Fruit fly (Drosophila melanogaster) whole organism, embryonic: ENCODE measurements around the gene CG5096.

ENCODE experiments used
- Adf1 ChIP-seq: fragments of 200-800 bp; sonication (Bioruptor generic); IDR thresholded peaks from 2 replicates; pipeline ENCODE4 v1.3.6; 2022; ENCODE audit warnings: missing biosample characterization, missing genetic modification characterization
- Atf-2 ChIP-seq: fragments of 200-800 bp; sonication (Bioruptor generic); optimal IDR thresholded peaks from 2 replicates; lab custom pipeline; 2016; ENCODE audit warnings: missing biosample characterization, missing genetic modification characterization
- CG10209 ChIP-seq: fragments of 200-800 bp; sonication (Bioruptor generic); optimal IDR thresholded peaks from 3 replicates; lab custom pipeline; 2017; ENCODE audit warnings: missing biosample characterization, mild to moderate bottlenecking, missing genetic modification characterization, missing genetic modification reagents
- CG11093 ChIP-seq: fragments of 200-800 bp; sonication (Bioruptor generic); IDR thresholded peaks from 3 replicates; pipeline ENCODE4 v1.3.6; 2022; ENCODE audit warnings: missing biosample characterization, missing genetic modification characterization
- CG11696 ChIP-seq: fragments of 200-800 bp; sonication (Bioruptor generic); IDR thresholded peaks from 2 replicates; pipeline ENCODE4 v1.3.6; 2022; ENCODE audit warnings: missing biosample characterization, missing genetic modification characterization
- CG12071 ChIP-seq: fragments of 200-800 bp; sonication (Bioruptor generic); optimal IDR thresholded peaks from 3 replicates; lab custom pipeline; 2018; ENCODE audit warnings: missing biosample characterization, mild to moderate bottlenecking, missing genetic modification characterization
- CG12155 ChIP-seq: fragments of 200-800 bp; sonication (Bioruptor generic); optimal IDR thresholded peaks from 3 replicates; lab custom pipeline; 2016; ENCODE audit warnings: missing biosample characterization, missing genetic modification characterization
- CG12659 ChIP-seq: fragments of 200-800 bp; sonication (Bioruptor generic); optimal IDR thresholded peaks from 3 replicates; lab custom pipeline; 2017; ENCODE audit warnings: mild to moderate bottlenecking, missing biosample characterization, missing genetic modification reagents, missing genetic modification characterization
- CG18011 ChIP-seq: fragments of 200-800 bp; sonication (Bioruptor generic); optimal IDR thresholded peaks from 2 replicates; lab custom pipeline; 2017; ENCODE audit warnings: missing biosample characterization, missing genetic modification characterization, mild to moderate bottlenecking, moderate library complexity, missing genotype
- CG2129 ChIP-seq: fragments of 200-800 bp; sonication (Bioruptor generic); IDR thresholded peaks from 2 replicates; pipeline ENCODE4 v1.3.6; 2022; ENCODE audit warnings: missing biosample characterization, missing genetic modification characterization; ENCODE audit not compliant: partially characterized antibody
- CG31224 ChIP-seq: fragments of 200-800 bp; sonication (Bioruptor generic); IDR thresholded peaks from 2 replicates; pipeline ENCODE4 v1.3.6; 2022; ENCODE audit warnings: missing biosample characterization, missing genetic modification characterization
- CG31365 ChIP-seq: fragments of 200-800 bp; sonication (Bioruptor generic); optimal IDR thresholded peaks from 2 replicates; lab custom pipeline; 2018; ENCODE audit warnings: missing biosample characterization, mild to moderate bottlenecking, missing genetic modification characterization
- CG31441 ChIP-seq: fragments of 200-800 bp; sonication (Bioruptor generic); IDR thresholded peaks from 2 replicates; pipeline ENCODE4 v1.3.6; 2022; ENCODE audit warnings: missing biosample characterization, missing genetic modification characterization
- CG3726 ChIP-seq: fragments of 200-800 bp; sonication (Bioruptor generic); IDR thresholded peaks from 3 replicates; pipeline ENCODE4, ENCODE4 v1.3.6; 2022; ENCODE audit warnings: missing biosample characterization, missing genetic modification characterization
- CG3838 ChIP-seq: fragments of 200-800 bp; sonication (Bioruptor generic); optimal IDR thresholded peaks from 3 replicates; lab custom pipeline; 2016; ENCODE audit warnings: missing biosample characterization, missing genetic modification characterization
- CG7786 ChIP-seq: fragments of 200-800 bp; sonication (Bioruptor generic); optimal IDR thresholded peaks from 2 replicates; lab custom pipeline; 2016; ENCODE audit warnings: missing biosample characterization, missing genetic modification characterization
- Dip2 ChIP-seq: fragments of 200-800 bp; sonication (Bioruptor generic); IDR thresholded peaks from 2 replicates; pipeline ENCODE4 v1.3.6; 2022; ENCODE audit warnings: missing biosample characterization, missing genetic modification characterization
- Drgx ChIP-seq: fragments of 200-800 bp; sonication (Bioruptor generic); IDR thresholded peaks from 2 replicates; pipeline ENCODE4 v1.3.6; 2022; ENCODE audit warnings: missing biosample characterization, missing genetic modification characterization
- ERR ChIP-seq: fragments of 200-800 bp; sonication (Bioruptor generic); optimal IDR thresholded peaks from 2 replicates; lab custom pipeline; 2016; ENCODE audit warnings: missing biosample characterization, missing genetic modification characterization
- Eip74EF ChIP-seq, 2 experiments: fragments of 200-800 bp in 1 of 2; fragments of >200 bp in 1 of 2; sonication (Bioruptor generic) in 1 of 2; optimal IDR thresholded peaks; 2 replicates each; lab custom pipeline; 2017 to 2019; ENCODE audit warnings: missing biosample characterization in 2 of 2, missing genetic modification characterization in 2 of 2, mild to moderate bottlenecking in 1 of 2, moderate library complexity in 1 of 2
- GATAe ChIP-seq: fragments of 200-800 bp; sonication (Bioruptor generic); conservative IDR thresholded peaks from 2 replicates; pipeline ENCODE4 v1.3.6; 2022; ENCODE audit warnings: missing biosample characterization, missing genetic modification characterization
- HmgZ ChIP-seq: fragments of 200-800 bp; sonication (Bioruptor generic); optimal IDR thresholded peaks from 2 replicates; lab custom pipeline; 2018; ENCODE audit warnings: missing biosample characterization, mild to moderate bottlenecking, missing genetic modification characterization
- Hr3 ChIP-seq: fragments of 200-800 bp; sonication (Bioruptor generic); optimal IDR thresholded peaks from 3 replicates; lab custom pipeline; 2016; ENCODE audit warnings: missing biosample characterization, missing genetic modification characterization
- Kr ChIP-seq: fragments of 200-800 bp; sonication (Bioruptor generic); optimal IDR thresholded peaks from 2 replicates; lab custom pipeline; 2017; ENCODE audit warnings: missing biosample characterization, mild to moderate bottlenecking, missing genetic modification characterization
- Nf-YB ChIP-seq: fragments of 200-800 bp; sonication (Bioruptor generic); optimal IDR thresholded peaks from 3 replicates; lab custom pipeline; 2019; ENCODE audit warnings: missing biosample characterization, mild to moderate bottlenecking, missing genetic modification characterization, moderate library complexity
- NfI ChIP-seq: fragments of 200-800 bp; sonication (Bioruptor generic); optimal IDR thresholded peaks from 3 replicates; lab custom pipeline; 2018; ENCODE audit warnings: missing biosample characterization, mild to moderate bottlenecking, missing genetic modification characterization, moderate library complexity
- Poxn ChIP-seq: fragments of 200-800 bp; sonication (Bioruptor generic); IDR thresholded peaks from 2 replicates; pipeline ENCODE4 v1.3.6; 2022; ENCODE audit warnings: missing biosample characterization, missing genetic modification characterization
- Sox102F ChIP-seq: fragments of 200-800 bp; sonication (Bioruptor generic); optimal IDR thresholded peaks from 2 replicates; lab custom pipeline; 2018; ENCODE audit warnings: missing biosample characterization, mild to moderate bottlenecking, missing genetic modification characterization, moderate library complexity
- Ssrp ChIP-seq: fragments of 200-800 bp; sonication (Bioruptor generic); optimal IDR thresholded peaks from 2 replicates; lab custom pipeline; 2018; ENCODE audit warnings: missing biosample characterization, mild to moderate bottlenecking, missing genetic modification characterization, moderate library complexity
- Tbp ChIP-seq: fragments of >200 bp; optimal IDR thresholded peaks from 2 replicates; lab custom pipeline; 2018; ENCODE audit warnings: missing biosample characterization, missing genetic modification characterization
- al ChIP-seq: fragments of 200-800 bp; sonication (Bioruptor generic); IDR thresholded peaks from 2 replicates; pipeline ENCODE4 v1.3.6; 2022; ENCODE audit warnings: missing biosample characterization, missing genetic modification characterization
- aop ChIP-seq: fragments of 200-800 bp; sonication (Bioruptor generic); IDR thresholded peaks from 2 replicates; pipeline ENCODE4 v1.3.6; 2022; ENCODE audit warnings: missing biosample characterization, missing genetic modification characterization
- ap ChIP-seq: fragments of 200-800 bp; sonication (Bioruptor generic); IDR thresholded peaks from 2 replicates; pipeline ENCODE4 v1.3.6; 2022; ENCODE audit warnings: missing biosample characterization, missing genetic modification characterization
- az2 ChIP-seq: fragments of 200-800 bp; sonication (Bioruptor generic); optimal IDR thresholded peaks from 3 replicates; lab custom pipeline; 2016; ENCODE audit warnings: missing biosample characterization, missing genetic modification characterization
- bigmax ChIP-seq: fragments of 200-800 bp; sonication (Bioruptor generic); optimal IDR thresholded peaks from 2 replicates; lab custom pipeline; 2018; ENCODE audit warnings: missing biosample characterization, mild to moderate bottlenecking, missing genetic modification characterization
- danr ChIP-seq: fragments of 200-800 bp; sonication (Bioruptor generic); IDR thresholded peaks from 2 replicates; pipeline ENCODE4 v1.3.6; 2022; ENCODE audit warnings: missing biosample characterization, missing genetic modification characterization
- exex ChIP-seq: fragments of 200-800 bp; sonication (Bioruptor generic); optimal IDR thresholded peaks from 4 replicates; lab custom pipeline; 2018; ENCODE audit warnings: missing biosample characterization, mild to moderate bottlenecking, missing genetic modification characterization, moderate library complexity
- ftz-f1 ChIP-seq: fragments of 200-800 bp; sonication (Bioruptor generic); optimal IDR thresholded peaks from 2 replicates; lab custom pipeline; 2016; ENCODE audit warnings: missing biosample characterization, missing genetic modification characterization
- ind ChIP-seq: fragments of 200-800 bp; sonication (Bioruptor generic); optimal IDR thresholded peaks from 3 replicates; lab custom pipeline; 2016; ENCODE audit warnings: missing biosample characterization, missing genetic modification characterization
- jing ChIP-seq: fragments of 200-800 bp; sonication (Bioruptor generic); optimal IDR thresholded peaks from 2 replicates; lab custom pipeline; 2018; ENCODE audit warnings: missing biosample characterization, mild to moderate bottlenecking, missing genetic modification characterization
- lbe ChIP-seq: fragments of 200-800 bp; sonication (Bioruptor generic); optimal IDR thresholded peaks from 2 replicates; lab custom pipeline; 2016; ENCODE audit warnings: missing biosample characterization, mild to moderate bottlenecking, missing genetic modification characterization
- luna ChIP-seq: fragments of 200-800 bp; sonication (Bioruptor generic); optimal IDR thresholded peaks from 2 replicates; lab custom pipeline; 2016; ENCODE audit warnings: missing biosample characterization, missing genetic modification characterization
- phol ChIP-seq: fragments of 200-800 bp; sonication (Bioruptor generic); optimal IDR thresholded peaks from 3 replicates; lab custom pipeline; 2018; ENCODE audit warnings: missing biosample characterization, mild to moderate bottlenecking, missing genetic modification characterization, moderate library complexity
- repo ChIP-seq: fragments of 200-800 bp; sonication (Bioruptor generic); optimal IDR thresholded peaks from 2 replicates; lab custom pipeline; 2016; ENCODE audit warnings: missing biosample characterization, missing genetic modification characterization
- sc ChIP-seq, 3 experiments: fragments of >200 bp in 2 of 3; fragments of 200-800 bp in 1 of 3; sonication (Bioruptor generic) in 1 of 3; optimal IDR thresholded peaks; 2 replicates in 2 of 3; 3 replicates in 1 of 3; lab custom pipeline; 2017; ENCODE audit warnings: mild to moderate bottlenecking in 1 of 3, missing biosample characterization in 1 of 3, missing genetic modification characterization in 1 of 3, missing genetic modification reagents in 1 of 3
- sd ChIP-seq: fragments of 200-800 bp; sonication (Bioruptor generic); optimal IDR thresholded peaks from 3 replicates; lab custom pipeline; 2018; ENCODE audit warnings: missing biosample characterization, mild to moderate bottlenecking, missing genetic modification characterization, moderate library complexity
- sisA ChIP-seq: fragments of 200-800 bp; sonication (Bioruptor generic); IDR thresholded peaks from 2 replicates; pipeline ENCODE4 v1.3.6; 2022; ENCODE audit warnings: missing biosample characterization, missing genetic modification characterization
- slou ChIP-seq: fragments of 200-800 bp; sonication (Bioruptor generic); optimal IDR thresholded peaks from 3 replicates; lab custom pipeline; 2016; ENCODE audit warnings: missing biosample characterization, missing genetic modification characterization
- ttk ChIP-seq: fragments of 200-800 bp; sonication (Bioruptor generic); IDR thresholded peaks from 2 replicates; pipeline ENCODE4 v2.1.2; 2022; ENCODE audit warnings: missing biosample characterization, missing genetic modification characterization
- tx ChIP-seq: fragments of 200-800 bp; sonication (Bioruptor generic); optimal IDR thresholded peaks from 2 replicates; lab custom pipeline; 2016; ENCODE audit warnings: missing biosample characterization, missing genetic modification characterization
- zfh2 ChIP-seq: fragments of 200-800 bp; sonication (Bioruptor generic); optimal IDR thresholded peaks from 2 replicates; lab custom pipeline; 2016; ENCODE audit warnings: missing biosample characterization, missing genetic modification characterization

Gene CG5096

DNA sequence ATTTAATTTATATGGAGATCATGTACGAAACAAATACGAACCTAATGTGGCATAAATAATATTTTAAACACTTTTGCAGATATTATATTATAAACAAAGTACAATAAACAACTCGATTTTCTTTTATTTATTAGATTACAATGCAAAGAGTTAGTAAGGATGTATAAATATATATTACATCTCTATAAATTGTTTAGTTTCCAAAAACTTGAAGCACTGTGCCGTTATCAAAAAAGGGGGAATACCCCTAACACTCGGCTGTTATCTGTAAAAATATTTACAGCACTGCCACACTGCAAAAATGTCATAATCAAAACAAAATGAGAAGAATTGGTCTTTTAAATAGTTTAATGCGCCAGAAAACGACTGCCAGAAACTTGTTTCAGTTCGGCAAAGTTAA is 46.5 kb downstream of the CG5096 start, which contains the start of gene CG5188 (continued):
- peak; percentile 80 for TF ChIP-seq sd (tag; lab: Kevin White, UChicago)
- no peak for TF ChIP-seq CG31365 (tag; lab: Kevin White, UChicago)
- TF ChIP-seq ind (GFP tag; lab: Kevin White, UChicago), result peak; percentile 33
- no peak; the same call in 1 of the 2 replicates for TF ChIP-seq GATAe (GFP tag; lab: Robert Waterston, UW)
- 0 out of 3 replicates have a peak, but pooled peaks have one; percentile 35 for TF ChIP-seq CG3726 (GFP tag; lab: Robert Waterston, UW)
- no peak for TF ChIP-seq CG18011 (GFP tag; lab: Kevin White, UChicago)
- TF ChIP-seq al (GFP tag; lab: Robert Waterston, UW), result 0 out of 2 replicates have a peak, but pooled peaks have one; percentile 31
- TF ChIP-seq sc (optimal IDR thresholded peaks at IDR 0.05; lab: Kevin White, UChicago), result no peak
- no peak for TF ChIP-seq sc (GFP tag; optimal IDR thresholded peaks at IDR 0.05; lab: Kevin White, UChicago)
- no peak for TF ChIP-seq zfh2 (GFP tag; lab: Kevin White, UChicago)
- peak; percentile 64 for TF ChIP-seq CG31441 (GFP tag; lab: Robert Waterston, UW)
- peak; percentile 9 for TF ChIP-seq Hr3 (GFP tag; lab: Kevin White, UChicago)
- no peak for TF ChIP-seq aop (GFP tag; lab: Robert Waterston, UW)
- no peak for TF ChIP-seq luna (GFP tag; lab: Kevin White, UChicago)
- no peak for TF ChIP-seq ap (GFP tag; lab: Robert Waterston, UW)
- TF ChIP-seq phol (tag; lab: Kevin White, UChicago), result peak; percentile 55
- no peak for TF ChIP-seq CG7786
- peak; percentile 68 for TF ChIP-seq az2
- no peak for TF ChIP-seq CG2129
- peak; percentile 7 for TF ChIP-seq Nf-YB (GFP tag; lab: Kevin White, UChicago)
- no peak for TF ChIP-seq jing (GFP tag; lab: Kevin White, UChicago)
- TF ChIP-seq Ssrp (tag; lab: Kevin White, UChicago), result peak; percentile 26
- peak; percentile 40 for TF ChIP-seq HmgZ (tag; lab: Kevin White, UChicago)
- TF ChIP-seq Sox102F (GFP tag; lab: Kevin White, UChicago), result no peak
- TF ChIP-seq ttk (GFP tag; lab: Robert Waterston, UW), result no peak
- peak; percentile 44; the same call in 1 of the 2 replicates for TF ChIP-seq Drgx (GFP tag; lab: Robert Waterston, UW)
- TF ChIP-seq CG12155 (GFP tag; lab: Kevin White, UChicago), result peak; percentile 37
- peak; percentile 14 for TF ChIP-seq lbe (GFP tag; lab: Kevin White, UChicago)
- TF ChIP-seq CG11093 (GFP tag; lab: Robert Waterston, UW), result no peak
- peak in 1 of 2 experiments; percentile 29 for TF ChIP-seq Eip74EF (GFP tag; optimal IDR thresholded peaks at IDR 0.05; lab: Kevin White, UChicago)
- no peak for TF ChIP-seq Atf-2
- TF ChIP-seq ftz-f1 (GFP tag; lab: Kevin White, UChicago), result no peak
- TF ChIP-seq repo (GFP tag; lab: Kevin White, UChicago), result no peak
- TF ChIP-seq CG10209 (GFP tag; lab: Kevin White, UChicago), result no peak
- TF ChIP-seq slou (GFP tag; lab: Kevin White, UChicago), result no peak
- TF ChIP-seq Kr (GFP tag; lab: Kevin White, UChicago), result no peak
- no peak for TF ChIP-seq ERR (GFP tag; lab: Kevin White, UChicago)
- TF ChIP-seq sisA, result no peak; the same call in 1 of the 2 replicates
- peak; percentile 64; the same call in 1 of the 2 replicates for TF ChIP-seq CG11696 (GFP tag; lab: Robert Waterston, UW)
- TF ChIP-seq Poxn (GFP tag; lab: Robert Waterston, UW), result no peak
- no peak for TF ChIP-seq bigmax (GFP tag; lab: Kevin White, UChicago)
- TF ChIP-seq danr (GFP tag; lab: Robert Waterston, UW), result no peak
- no peak for TF ChIP-seq CG3838
- TF ChIP-seq NfI (GFP tag; lab: Kevin White, UChicago), result peak; percentile 47
- TF ChIP-seq Tbp, result no peak
- no peak for TF ChIP-seq Dip2 (GFP tag; lab: Robert Waterston, UW)
- TF ChIP-seq Adf1 (GFP tag; lab: Robert Waterston, UW), result no peak
- no peak for TF ChIP-seq tx
- TF ChIP-seq CG31224, result 0 out of 2 replicates have a peak, but pooled peaks have one; percentile 27
- peak; percentile 50 for TF ChIP-seq CG12659 (GFP tag; lab: Kevin White, UChicago)
- no peak for TF ChIP-seq CG12071
- TF ChIP-seq exex (tag; lab: Kevin White, UChicago), result no peak
